Fruit fly (Drosophila melanogaster): Measurements from ENCODE around the gene CG31195.

The CG31195 gene

DNA sequence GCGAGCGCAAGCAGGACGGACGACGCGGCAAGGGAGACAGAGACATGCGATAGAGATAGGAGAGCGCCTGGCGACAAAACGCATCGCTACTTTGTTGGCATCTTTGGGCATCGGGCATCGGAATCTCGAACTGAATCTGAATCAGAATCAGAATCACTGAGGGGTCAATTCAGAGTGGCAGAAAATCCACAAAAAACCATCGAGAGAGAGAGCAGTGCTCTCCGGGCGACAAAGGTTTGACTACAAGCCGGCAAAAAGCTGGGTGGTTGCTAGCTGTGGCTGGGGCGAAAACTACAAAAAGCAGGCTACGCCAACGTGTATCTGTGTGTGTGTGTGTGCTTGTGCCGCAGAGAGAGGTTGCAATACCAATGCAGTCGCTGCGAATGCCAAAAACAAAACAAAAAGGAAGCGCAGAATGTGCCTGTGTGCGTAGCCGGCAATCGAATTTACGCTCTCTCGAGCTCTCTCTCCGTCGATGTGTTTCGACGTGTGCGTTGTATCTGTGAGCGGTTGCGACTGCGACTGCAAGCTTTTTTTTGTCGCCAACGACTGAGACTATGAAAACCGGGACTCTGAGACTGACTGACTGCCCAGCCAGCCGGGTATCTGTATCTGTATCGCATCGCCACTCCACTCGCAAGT, 16.2 kb upstream of the CG31195 start:
- TF ChIP-seq Mio (GFP tag; optimal IDR thresholded peaks at IDR 0.05) (no peak), dsf (GFP tag; optimal IDR thresholded peaks at IDR 0.05; ENCODE audit: borderline replicate concordance) (peak; percentile 39), Hnf4 (GFP tag; optimal IDR thresholded peaks at IDR 0.05) (peak; percentile 80), tai (GFP tag; optimal IDR thresholded peaks at IDR 0.05) (no peak), sage (GFP tag; optimal IDR thresholded peaks at IDR 0.05) (peak; percentile 94), Hr78 (GFP tag; optimal IDR thresholded peaks at IDR 0.05) (peak; percentile 45), sv (GFP tag; optimal IDR thresholded peaks at IDR 0.05) (no peak), foxo (GFP tag; optimal IDR thresholded peaks at IDR 0.05) (peak; percentile 23 to 96), HLH106 (tag; optimal IDR thresholded peaks at IDR 0.05) (peak; percentile 25), ey (GFP tag; optimal IDR thresholded peaks at IDR 0.05) (no peak), OdsH (GFP tag; optimal IDR thresholded peaks at IDR 0.05) (peak; percentile 37), GATAd (GFP tag; optimal IDR thresholded peaks at IDR 0.05) (no peak), pan (optimal IDR thresholded peaks at IDR 0.05) (no peak), CG9705 (GFP tag; optimal IDR thresholded peaks at IDR 0.05) (peak; percentile 29), psq (GFP tag; optimal IDR thresholded peaks at IDR 0.05) (peak; percentile 78), br (GFP tag; optimal IDR thresholded peaks at IDR 0.05) (peak; percentile 60), fru (GFP tag; optimal IDR thresholded peaks at IDR 0.05) (peak; percentile 44), dl (GFP tag; optimal IDR thresholded peaks at IDR 0.05; ENCODE audit: insufficient read depth in 1 of 2, partially characterized antibody in 2 of 2) (peak; percentile 51 to 72), Dif (GFP tag; optimal IDR thresholded peaks at IDR 0.05; ENCODE audit: partially characterized antibody) (peak; percentile 82), woc (GFP tag; optimal IDR thresholded peaks at IDR 0.05) (peak; percentile 67), rgr (GFP tag; optimal IDR thresholded peaks at IDR 0.05) (peak; percentile 59), Rel (GFP tag; optimal IDR thresholded peaks at IDR 0.05) (peak; percentile 99), Rel (tag; optimal IDR thresholded peaks at IDR 0.05) (peak; percentile 80), brk (GFP tag; optimal IDR thresholded peaks at IDR 0.05) (peak; percentile 92), CG32264 (GFP tag; optimal IDR thresholded peaks at IDR 0.05) (peak; percentile 85), usp (GFP tag; optimal IDR thresholded peaks at IDR 0.05) (no peak), Abd-B (GFP tag; optimal IDR thresholded peaks at IDR 0.05) (peak; percentile 79), h (GFP tag; optimal IDR thresholded peaks at IDR 0.05) (peak; percentile 81), jim (GFP tag; optimal IDR thresholded peaks at IDR 0.05) (peak; percentile 92), Jra (GFP tag; optimal IDR thresholded peaks at IDR 0.05) (peak; percentile 75), Vsx2 (GFP tag; optimal IDR thresholded peaks at IDR 0.05; ENCODE audit: partially characterized antibody) (peak; percentile 69), lola (GFP tag; optimal IDR thresholded peaks at IDR 0.05) (no peak), Myc (optimal IDR thresholded peaks at IDR 0.05) (no peak), Sp1 (GFP tag; optimal IDR thresholded peaks at IDR 0.05) (peak; percentile 93), N (GFP tag; optimal IDR thresholded peaks at IDR 0.05) (peak; percentile 91), Hr83 (GFP tag; optimal IDR thresholded peaks at IDR 0.05; ENCODE audit: poor library complexity, severe bottlenecking) (peak; percentile 88), CrebA (GFP tag; optimal IDR thresholded peaks at IDR 0.05; ENCODE audit: borderline replicate concordance) (peak; percentile 98), Dfd (GFP tag; optimal IDR thresholded peaks at IDR 0.05) (no peak), dmrt93B (GFP tag; optimal IDR thresholded peaks at IDR 0.05) (no peak)

DNA sequence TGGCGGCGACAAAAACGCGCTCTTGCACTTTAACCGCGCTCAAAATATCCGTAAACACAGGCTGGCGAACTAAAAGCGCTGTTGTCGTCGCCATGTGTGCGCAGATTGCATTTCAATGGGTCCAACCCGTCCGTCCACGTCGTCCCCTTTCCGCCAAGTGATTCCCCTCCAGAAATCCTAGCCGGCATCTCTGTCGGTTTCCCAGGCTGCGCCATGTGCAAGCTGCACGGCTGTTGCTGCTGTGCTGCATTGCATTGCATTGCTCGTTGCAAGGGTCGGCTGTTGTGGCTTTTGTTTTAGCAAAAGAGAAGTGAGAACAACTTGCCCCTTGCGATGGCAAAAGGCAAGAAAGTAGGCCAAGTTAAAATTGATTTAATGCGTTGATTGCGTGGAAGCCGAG, 12.0 kb upstream of the CG31195 start:
- TF ChIP-seq Dif (GFP tag; optimal IDR thresholded peaks at IDR 0.05; ENCODE audit: partially characterized antibody) = no peak
- TF ChIP-seq Jra (GFP tag; optimal IDR thresholded peaks at IDR 0.05) = no peak
- TF ChIP-seq dl (GFP tag; optimal IDR thresholded peaks at IDR 0.05; ENCODE audit: insufficient read depth in 1 of 2, partially characterized antibody in 2 of 2) = no peak
- no peak for TF ChIP-seq GATAd (GFP tag; optimal IDR thresholded peaks at IDR 0.05)
- TF ChIP-seq dmrt93B (GFP tag; optimal IDR thresholded peaks at IDR 0.05) = no peak
- TF ChIP-seq Hnf4 (GFP tag; optimal IDR thresholded peaks at IDR 0.05) = no peak
- TF ChIP-seq sv (GFP tag; optimal IDR thresholded peaks at IDR 0.05) = no peak
- TF ChIP-seq Hr83 (GFP tag; optimal IDR thresholded peaks at IDR 0.05; ENCODE audit: poor library complexity, severe bottlenecking) = no peak
- TF ChIP-seq foxo (GFP tag; optimal IDR thresholded peaks at IDR 0.05) = no peak
- no peak for TF ChIP-seq Abd-B (GFP tag; optimal IDR thresholded peaks at IDR 0.05)
- TF ChIP-seq Mio (GFP tag; optimal IDR thresholded peaks at IDR 0.05) = no peak
